Worm (Caenorhabditis elegans): ENCODE measurements around the gene F59B10.3.

The F59B10.3 gene

ce11 chrII:10555484-10556075 lies 45.2 kb downstream of the F59B10.3 start (continued):
- no peak for TF ChIP-seq mdl-1 (tag; optimal IDR thresholded peaks at IDR 0.05)
- TF ChIP-seq nhr-11 (tag; optimal IDR thresholded peaks at IDR 0.05) = peak; percentile 47
- peak; percentile 31 for TF ChIP-seq nhr-23 (tag; optimal IDR thresholded peaks at IDR 0.05)
- TF ChIP-seq nhr-237 (tag; optimal IDR thresholded peaks at IDR 0.05) = no peak
- peak; percentile 12 for TF ChIP-seq snpc-4 (tag; optimal IDR thresholded peaks at IDR 0.05)
- peak; percentile 25 for TF ChIP-seq lin-15B (tag; optimal IDR thresholded peaks at IDR 0.05)
- TF ChIP-seq fkh-2 (tag; optimal IDR thresholded peaks at IDR 0.05) = no peak
- TF ChIP-seq hmg-11 (tag; optimal IDR thresholded peaks at IDR 0.05) = peak; percentile 28
- peak; percentile 34 for TF ChIP-seq fos-1 (tag; optimal IDR thresholded peaks at IDR 0.05)
- TF ChIP-seq ceh-16 (tag; optimal IDR thresholded peaks at IDR 0.05) = no peak
- TF ChIP-seq nhr-76 (tag; optimal IDR thresholded peaks at IDR 0.05) = no peak
- no peak for TF ChIP-seq ceh-28 (tag; optimal IDR thresholded peaks at IDR 0.05)
- TF ChIP-seq fkh-10 (GFP tag; optimal IDR thresholded peaks at IDR 0.05) = no peak
- TF ChIP-seq elt-3 (tag; optimal IDR thresholded peaks at IDR 0.05) = peak in 1 of 3 experiments; percentile 47
- no peak for TF ChIP-seq lin-39 (tag; optimal IDR thresholded peaks at IDR 0.05)
- TF ChIP-seq lsy-12 (tag; optimal IDR thresholded peaks at IDR 0.05) = no peak
- TF ChIP-seq unc-39 (tag; optimal IDR thresholded peaks at IDR 0.05) = no peak

- TF ChIP-seq ceh-16 (tag; optimal IDR thresholded peaks at IDR 0.05) (no peak), nhr-23 (tag; optimal IDR thresholded peaks at IDR 0.05) (no peak), pqm-1 (tag; optimal IDR thresholded peaks at IDR 0.05) (peak; percentile 2), ama-1 (optimal IDR thresholded peaks at IDR 0.05) (peak; percentile 90), nfya-1 (tag; optimal IDR thresholded peaks at IDR 0.05; ENCODE audit: insufficient read depth) (peak; percentile 34), pha-4 (tag; optimal IDR thresholded peaks at IDR 0.05) (peak; percentile 69)
Observed at ce11 chrII:10556550-10557205, 46.3 kb downstream of the F59B10.3 start.

- TF ChIP-seq elt-3 (tag; optimal IDR thresholded peaks at IDR 0.05) (peak in 1 of 3 experiments; percentile 49), pqm-1 (tag; optimal IDR thresholded peaks at IDR 0.05) (peak; percentile 51), ztf-4 (tag; optimal IDR thresholded peaks at IDR 0.05) (peak; percentile 54), pha-4 (tag; optimal IDR thresholded peaks at IDR 0.05) (peak; percentile 61), snpc-4 (tag; optimal IDR thresholded peaks at IDR 0.05) (no peak), nhr-25 (tag; optimal IDR thresholded peaks at IDR 0.05) (peak; percentile 93), jun-1 (tag; optimal IDR thresholded peaks at IDR 0.05) (peak; percentile 43), lsy-12 (tag; optimal IDR thresholded peaks at IDR 0.05) (peak; percentile 30), nhr-43 (tag; optimal IDR thresholded peaks at IDR 0.05; ENCODE audit: poor library complexity, severe bottlenecking) (peak; percentile 89), fkh-2 (tag; optimal IDR thresholded peaks at IDR 0.05) (no peak), nhr-23 (tag; optimal IDR thresholded peaks at IDR 0.05) (peak; percentile 54), elt-2 (tag; optimal IDR thresholded peaks at IDR 0.05) (peak; percentile 85), elt-1 (tag; optimal IDR thresholded peaks at IDR 0.05) (peak; percentile 17), fos-1 (tag; optimal IDR thresholded peaks at IDR 0.05) (no peak)
Observed at ce11 chrII:10557206-10557574, 46.8 kb downstream of the F59B10.3 start.

ce11 chrII:10558345-10558744 lies 48.0 kb downstream of the F59B10.3 start:
- peak; percentile 21 for TF ChIP-seq nhr-11 (tag; optimal IDR thresholded peaks at IDR 0.05)
- TF ChIP-seq ceh-82 (tag; optimal IDR thresholded peaks at IDR 0.05) = no peak
- no peak for TF ChIP-seq nhr-23 (tag; optimal IDR thresholded peaks at IDR 0.05)
- TF ChIP-seq ama-1 (optimal IDR thresholded peaks at IDR 0.05) = peak; percentile 39
- no peak for TF ChIP-seq unc-39 (tag; optimal IDR thresholded peaks at IDR 0.05)
- no peak for TF ChIP-seq lsy-12 (tag; optimal IDR thresholded peaks at IDR 0.05)
- TF ChIP-seq egl-5 (tag; optimal IDR thresholded peaks at IDR 0.05) = no peak
- TF ChIP-seq lin-39 (tag; optimal IDR thresholded peaks at IDR 0.05) = peak; percentile 18
- TF ChIP-seq ceh-9 (tag; optimal IDR thresholded peaks at IDR 0.05) = no peak

- TF ChIP-seq ceh-28 (tag; optimal IDR thresholded peaks at IDR 0.05) (no peak), nhr-12 (tag; optimal IDR thresholded peaks at IDR 0.05) (no peak), nfya-1 (tag; optimal IDR thresholded peaks at IDR 0.05; ENCODE audit: insufficient read depth) (peak; percentile 69), jun-1 (tag; optimal IDR thresholded peaks at IDR 0.05) (peak; percentile 24), mdl-1 (tag; optimal IDR thresholded peaks at IDR 0.05) (peak; percentile 39), ama-1 (optimal IDR thresholded peaks at IDR 0.05) (peak; percentile 55), snpc-4 (tag; optimal IDR thresholded peaks at IDR 0.05) (no peak), aly-2 (tag; optimal IDR thresholded peaks at IDR 0.05) (no peak), nhr-25 (tag; optimal IDR thresholded peaks at IDR 0.05) (peak; percentile 82), fkh-10 (GFP tag; optimal IDR thresholded peaks at IDR 0.05) (no peak), nhr-43 (tag; optimal IDR thresholded peaks at IDR 0.05; ENCODE audit: poor library complexity, severe bottlenecking) (peak; percentile 70), tbx-2 (tag; optimal IDR thresholded peaks at IDR 0.05) (no peak), ZK546.5 (tag; optimal IDR thresholded peaks at IDR 0.05) (no peak), nhr-23 (tag; optimal IDR thresholded peaks at IDR 0.05) (no peak), zag-1 (tag; optimal IDR thresholded peaks at IDR 0.05) (no peak), ztf-11 (tag; optimal IDR thresholded peaks at IDR 0.05) (no peak), lin-39 (tag; optimal IDR thresholded peaks at IDR 0.05) (peak; percentile 66), skn-1 (tag; optimal IDR thresholded peaks at IDR 0.05) (no peak), egl-5 (tag; optimal IDR thresholded peaks at IDR 0.05) (peak; percentile 68), fos-1 (tag; optimal IDR thresholded peaks at IDR 0.05) (no peak), elt-1 (tag; optimal IDR thresholded peaks at IDR 0.05) (peak; percentile 70), eor-1 (tag; optimal IDR thresholded peaks at IDR 0.05) (no peak), lin-15B (tag; optimal IDR thresholded peaks at IDR 0.05) (peak; percentile 67), nhr-76 (tag; optimal IDR thresholded peaks at IDR 0.05) (no peak), mml-1 (tag; optimal IDR thresholded peaks at IDR 0.05) (no peak), fkh-2 (tag; optimal IDR thresholded peaks at IDR 0.05) (no peak), pqm-1 (tag; optimal IDR thresholded peaks at IDR 0.05) (no peak), lsy-12 (tag; optimal IDR thresholded peaks at IDR 0.05) (peak; percentile 57), unc-39 (tag; optimal IDR thresholded peaks at IDR 0.05) (no peak)
Observed at ce11 chrII:10558962-10559415, 48.6 kb downstream of the F59B10.3 start.
